Worm (Caenorhabditis elegans): ENCODE measurements around the gene K08F8.15.

DNA sequence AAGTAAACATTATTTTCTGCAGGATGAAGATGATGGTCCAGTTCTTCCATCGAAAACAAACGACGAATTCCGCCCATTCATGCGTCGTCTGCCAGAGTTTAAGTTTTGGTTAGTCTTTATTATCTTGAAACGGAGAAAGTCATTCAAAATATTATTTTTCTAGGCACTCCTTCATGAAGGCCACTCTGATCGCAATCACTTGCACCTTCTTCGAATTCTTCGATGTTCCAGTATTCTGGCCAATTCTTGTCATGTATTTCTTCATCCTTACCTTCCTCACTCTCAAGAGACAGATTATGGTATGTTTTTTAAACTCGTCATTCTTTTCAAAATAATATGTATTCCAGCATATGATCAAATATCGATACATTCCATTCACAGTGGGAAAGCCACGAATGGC, 45.2 kb downstream of the K08F8.15 start:
- TF ChIP-seq lin-14 (GFP tag; optimal IDR thresholded peaks at IDR 0.05) (no peak), snpc-4 (tag; optimal IDR thresholded peaks at IDR 0.05) (no peak), C34B4.2 (tag; optimal IDR thresholded peaks at IDR 0.05) (no peak)

All from whole organism, L1 larva.